Worm (Caenorhabditis elegans) whole organism, L4 larva: ENCODE results near the gene fbxa-78.

Experiments
- F10B5.3 ChIP-seq: sonication (generic microtip); optimal IDR thresholded peaks from 2 replicates; lab custom pipeline; 2016; ENCODE audit warnings: mild to moderate bottlenecking, missing genetic modification characterization, missing compliant biosample characterization
- F26F4.8 ChIP-seq: fragments of 200-800 bp; sonication (Bioruptor generic); conservative IDR thresholded peaks from 2 replicates; pipeline ENCODE4 v1.3.6; 2022; ENCODE audit warnings: missing genetic modification characterization, missing compliant biosample characterization
- F37D6.2 ChIP-seq: sonication (generic microtip); optimal IDR thresholded peaks from 2 replicates; lab custom pipeline; 2016; ENCODE audit warnings: mild to moderate bottlenecking, missing genetic modification characterization, missing compliant biosample characterization
- T26A8.4 ChIP-seq: fragments of 200-800 bp; sonication (Bioruptor generic); IDR thresholded peaks from 2 replicates; pipeline ENCODE4 v1.3.6; 2022; ENCODE audit warnings: missing genetic modification characterization, missing compliant biosample characterization
- aha-1 ChIP-seq: fragments of 150-350 bp; peaks from one replicate; lab custom pipeline; 2014; ENCODE audit warnings: missing biosample characterization, missing genetic modification characterization
- arid-1 ChIP-seq: fragments of 200-800 bp; sonication (Bioruptor generic); conservative IDR thresholded peaks from 2 replicates; pipeline ENCODE4 v1.3.6; 2022; ENCODE audit warnings: missing genetic modification reagents, missing genetic modification characterization, missing compliant biosample characterization
- ceh-82 ChIP-seq: sonication (generic microtip); optimal IDR thresholded peaks from 2 replicates; lab custom pipeline; 2017; ENCODE audit warnings: missing biosample characterization, missing genetic modification characterization
- ces-1 ChIP-seq: fragments of 150-350 bp; sonication (generic microtip); optimal IDR thresholded peaks from 4 replicates; lab custom pipeline; 2014; ENCODE audit warnings: missing biosample characterization, missing genetic modification reagents, missing genetic modification characterization
- daf-16 ChIP-seq, 3 experiments: sonication (generic microtip); optimal IDR thresholded peaks; 2 replicates each; lab custom pipeline; 2016 to 2017; ENCODE audit warnings: missing genetic modification characterization in 3 of 3, missing genetic modification reagents in 3 of 3, mild to moderate bottlenecking in 2 of 3, missing compliant biosample characterization in 2 of 3, missing biosample characterization in 1 of 3, moderate library complexity in 1 of 3
- dmd-6 ChIP-seq: fragments of 200-800 bp; sonication (Bioruptor generic); IDR thresholded peaks from 2 replicates; pipeline ENCODE4 v1.3.6; 2022; ENCODE audit warnings: missing genetic modification reagents, missing genetic modification characterization, missing compliant biosample characterization
- dpl-1 ChIP-seq: fragments of 150-350 bp; optimal IDR thresholded peaks from 2 replicates; lab custom pipeline; 2014; ENCODE audit warnings: missing biosample characterization, missing genetic modification reagents, missing genetic modification characterization
- dve-1 ChIP-seq: sonication (generic microtip); optimal IDR thresholded peaks from 2 replicates; lab custom pipeline; 2017; ENCODE audit warnings: antibody characterized with exemption, mild to moderate bottlenecking, missing genetic modification characterization, missing compliant biosample characterization; ENCODE audit not compliant: insufficient read depth
- egl-43 ChIP-seq: fragments of 200-800 bp; sonication (Bioruptor generic); IDR thresholded peaks from 2 replicates; pipeline ENCODE4 v1.3.6; 2022; ENCODE audit warnings: missing genetic modification reagents, missing genetic modification characterization, missing compliant biosample characterization
- hlh-11 ChIP-seq: fragments of 200-800 bp; sonication (Bioruptor generic); optimal IDR thresholded peaks from 2 replicates; lab custom pipeline; 2018; ENCODE audit warnings: mild to moderate bottlenecking, missing genetic modification characterization, missing compliant biosample characterization
- hlh-30 ChIP-seq: sonication (generic microtip); optimal IDR thresholded peaks from 2 replicates; lab custom pipeline; 2017; ENCODE audit warnings: antibody characterized with exemption, mild to moderate bottlenecking, missing genetic modification characterization, missing compliant biosample characterization; ENCODE audit not compliant: insufficient read depth
- lin-38 ChIP-seq: fragments of 200-800 bp; sonication (Bioruptor generic); IDR thresholded peaks from 2 replicates; pipeline ENCODE4 v1.3.6; 2022; ENCODE audit warnings: missing genetic modification reagents, missing genetic modification characterization, missing compliant biosample characterization
- lin-39 ChIP-seq: fragments of 150-350 bp; optimal IDR thresholded peaks from 2 replicates; lab custom pipeline; 2014; ENCODE audit warnings: missing biosample characterization, missing genetic modification reagents, missing genetic modification characterization
- lsy-2 ChIP-seq, 2 experiments: fragments of 150-350 bp in 1 of 2; sonication (generic microtip) in 1 of 2; optimal IDR thresholded peaks; 2 replicates each; lab custom pipeline; 2014 to 2017; ENCODE audit warnings: missing biosample characterization in 2 of 2, missing genetic modification characterization in 2 of 2
- madf-5 ChIP-seq, 2 experiments: fragments of 200-800 bp; sonication (Bioruptor generic); IDR thresholded peaks; 2 replicates each; pipeline ENCODE4 v1.3.6; 2022; ENCODE audit warnings: missing compliant biosample characterization in 2 of 2, missing genetic modification characterization in 2 of 2
- mdl-1 ChIP-seq, 2 experiments: fragments of 150-350 bp in 1 of 2; sonication (generic microtip) in 1 of 2; optimal IDR thresholded peaks; 2 replicates each; lab custom pipeline; 2014 to 2017; ENCODE audit warnings: missing biosample characterization in 2 of 2, missing genetic modification characterization in 2 of 2
- mdt-29 ChIP-seq: fragments of 200-800 bp; sonication (Bioruptor generic); IDR thresholded peaks from 2 replicates; pipeline ENCODE4 v1.3.6; 2022; ENCODE audit warnings: missing genetic modification reagents, missing genetic modification characterization, missing compliant biosample characterization
- mep-1 ChIP-seq: fragments of 150-350 bp; sonication (generic microtip); optimal IDR thresholded peaks from 3 replicates; lab custom pipeline; 2014; ENCODE audit warnings: missing biosample characterization, missing genetic modification characterization
- mes-2 ChIP-seq: sonication (generic microtip); optimal IDR thresholded peaks from 2 replicates; lab custom pipeline; 2016; ENCODE audit warnings: missing genotype, mild to moderate bottlenecking, missing genetic modification characterization, missing compliant biosample characterization; ENCODE audit not compliant: poor library complexity, severe bottlenecking
- mxl-3 ChIP-seq: fragments of 200-800 bp; sonication (Bioruptor generic); optimal IDR thresholded peaks from 2 replicates; lab custom pipeline; 2018; ENCODE audit warnings: mild to moderate bottlenecking, missing genetic modification characterization, missing compliant biosample characterization
- nhr-11 ChIP-seq: fragments of 150-350 bp; optimal IDR thresholded peaks from 2 replicates; lab custom pipeline; 2014; ENCODE audit warnings: missing biosample characterization, missing genetic modification characterization
- nhr-111 ChIP-seq: fragments of 200-800 bp; sonication (Bioruptor generic); optimal IDR thresholded peaks from 2 replicates; lab custom pipeline; 2018; ENCODE audit warnings: mild to moderate bottlenecking, missing genetic modification characterization, missing compliant biosample characterization
- nhr-237 ChIP-seq: sonication (generic microtip); optimal IDR thresholded peaks from 2 replicates; lab custom pipeline; 2017; ENCODE audit warnings: missing biosample characterization, missing genetic modification characterization
- nhr-25 ChIP-seq: sonication (generic microtip); optimal IDR thresholded peaks from 2 replicates; lab custom pipeline; 2017; ENCODE audit warnings: missing genetic modification characterization, mild to moderate bottlenecking, missing compliant biosample characterization, antibody characterized with exemption, moderate library complexity, borderline replicate concordance; ENCODE audit not compliant: insufficient read depth
- nhr-28 ChIP-seq: fragments of 150-350 bp; optimal IDR thresholded peaks from 2 replicates; lab custom pipeline; 2014; ENCODE audit warnings: missing biosample characterization, missing genetic modification characterization
- nhr-41 ChIP-seq: fragments of 200-800 bp; sonication (Bioruptor generic); IDR thresholded peaks from 2 replicates; pipeline ENCODE4 v1.3.6; 2022; ENCODE audit warnings: missing genetic modification reagents, missing genetic modification characterization, missing compliant biosample characterization
- nhr-48 ChIP-seq: sonication (generic microtip); optimal IDR thresholded peaks from 2 replicates; lab custom pipeline; 2016; ENCODE audit warnings: mild to moderate bottlenecking, missing genetic modification characterization, missing compliant biosample characterization
- nhr-6 ChIP-seq: fragments of 150-350 bp; optimal IDR thresholded peaks from 2 replicates; lab custom pipeline; 2014; ENCODE audit warnings: missing biosample characterization, missing genetic modification characterization
- nhr-77 ChIP-seq: fragments of 150-350 bp; optimal IDR thresholded peaks from 2 replicates; lab custom pipeline; 2014; ENCODE audit warnings: missing biosample characterization, missing genetic modification characterization
- pha-4 ChIP-seq, 2 experiments: fragments of 150-350 bp in 1 of 2; fragments of 200-800 bp in 1 of 2; sonication (Bioruptor generic) in 1 of 2; IDR thresholded peaks in 1 of 2; optimal IDR thresholded peaks in 1 of 2; 2 replicates each; pipeline versions ENCODE4 v1.3.6 to Lab custom; 2014 to 2022; ENCODE audit warnings: missing genetic modification characterization in 2 of 2, missing genetic modification reagents in 2 of 2, missing biosample characterization in 1 of 2, missing compliant biosample characterization in 1 of 2
- pqm-1 ChIP-seq: sonication (generic microtip); optimal IDR thresholded peaks from 2 replicates; lab custom pipeline; 2017; ENCODE audit warnings: missing biosample characterization, missing genetic modification characterization
- saeg-2 ChIP-seq: fragments of 200-800 bp; sonication (Bioruptor generic); IDR thresholded peaks from 2 replicates; pipeline ENCODE4 v1.3.6; 2022; ENCODE audit warnings: missing genetic modification reagents, missing genetic modification characterization, missing compliant biosample characterization
- set-16 ChIP-seq: fragments of 200-800 bp; sonication (Bioruptor generic); IDR thresholded peaks from 2 replicates; pipeline ENCODE4 v1.3.6; 2022; ENCODE audit warnings: missing genetic modification reagents, missing genetic modification characterization, missing compliant biosample characterization
- skn-1 ChIP-seq: fragments of 150-350 bp; optimal IDR thresholded peaks from 2 replicates; lab custom pipeline; 2014; ENCODE audit warnings: missing biosample characterization, missing genetic modification characterization
- unc-130 ChIP-seq: sonication (generic microtip); optimal IDR thresholded peaks from 2 replicates; lab custom pipeline; 2016; ENCODE audit warnings: missing genetic modification reagents, missing genetic modification characterization, missing compliant biosample characterization
- vab-7 ChIP-seq: fragments of 200-800 bp; sonication (Bioruptor generic); IDR thresholded peaks from 2 replicates; pipeline ENCODE4 v1.3.6; 2022; ENCODE audit warnings: missing genetic modification reagents, missing genetic modification characterization, missing compliant biosample characterization
- zag-1 ChIP-seq: fragments of 150-350 bp; optimal IDR thresholded peaks from 2 replicates; lab custom pipeline; 2014; ENCODE audit warnings: missing biosample characterization, missing genetic modification characterization
- zip-11 ChIP-seq: fragments of 200-800 bp; sonication (Bioruptor generic); IDR thresholded peaks from 2 replicates; pipeline ENCODE4 v1.3.6; 2022; ENCODE audit warnings: missing genetic modification characterization, missing compliant biosample characterization

Gene fbxa-78

DNA sequence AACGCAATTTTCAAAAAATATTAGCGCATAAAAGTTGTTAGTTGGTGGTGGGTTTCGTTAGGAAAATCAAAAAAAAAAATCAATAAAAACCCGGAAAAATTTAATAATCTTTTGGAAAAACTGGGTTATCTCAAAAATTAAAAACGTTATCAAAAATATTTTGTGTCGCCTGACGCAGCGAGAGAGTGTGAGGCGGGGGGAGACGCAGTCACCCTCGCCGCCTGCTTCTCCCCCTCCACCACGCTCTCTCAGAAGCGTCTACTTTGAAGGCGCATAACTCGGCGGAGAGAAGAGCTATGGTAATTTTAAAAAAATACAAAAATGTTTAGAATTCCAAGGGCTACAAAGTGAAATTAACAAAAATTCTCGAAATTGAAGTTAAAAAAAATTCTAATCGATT lies 33.1 kb downstream of the fbxa-78 start:
- TF ChIP-seq mep-1 = no peak
- TF ChIP-seq set-16 (GFP tag; lab: Robert Waterston, UW) = peak; percentile 49; the same call in 1 of the 2 replicates

DNA sequence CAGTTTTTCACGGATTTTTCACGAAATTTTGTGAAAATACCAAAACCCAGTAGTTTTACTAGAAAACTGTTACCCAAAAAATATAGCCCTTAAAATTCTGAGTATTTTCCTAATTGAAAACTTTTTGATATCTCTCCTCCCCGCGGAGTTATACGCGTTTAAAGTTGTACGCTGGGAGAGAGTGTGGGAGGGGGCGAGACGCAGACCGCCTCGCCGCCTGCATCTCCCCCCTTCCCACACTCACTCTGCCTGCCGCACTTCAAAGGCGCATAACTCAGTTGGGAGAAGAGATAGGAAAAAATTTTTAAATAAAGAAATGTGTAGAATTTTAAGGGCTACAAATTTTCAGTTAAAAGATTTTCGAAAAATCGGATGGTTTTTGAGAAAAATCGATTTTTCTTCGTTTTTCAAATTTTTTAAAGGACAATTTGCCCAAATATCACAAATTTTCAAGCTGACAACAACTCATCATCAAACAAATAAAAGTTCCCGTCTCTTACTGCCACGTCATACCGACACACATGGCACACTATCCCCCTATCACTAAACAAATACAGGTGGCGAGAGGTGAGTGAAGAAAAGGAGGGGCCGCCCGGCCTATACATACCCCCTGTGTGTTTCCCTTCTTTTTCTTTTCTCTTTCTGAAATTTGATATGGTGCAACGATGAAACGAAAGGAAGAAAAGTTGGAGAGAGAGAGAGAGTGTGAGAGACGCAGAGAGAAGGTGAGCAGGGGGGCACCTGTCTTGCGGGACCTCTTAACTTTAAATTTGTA lies 34.8 kb downstream of the fbxa-78 start:
- TF ChIP-seq mes-2 (tag; lab: Kevin White, UChicago) (peak; percentile 69), mxl-3 (peak; percentile 48), dve-1 (tag; lab: Kevin White, UChicago) (peak; percentile 47), set-16 (GFP tag; lab: Robert Waterston, UW) (0 out of 2 replicates have a peak, but pooled peaks have one; percentile 27), lin-38 (no peak), mep-1 (peak; percentile 46), nhr-77 (tag; lab: Kevin White, UChicago) (peak; percentile 41), nhr-48 (tag; lab: Kevin White, UChicago) (no peak), mdl-1 (tag; optimal IDR thresholded peaks at IDR 0.05; lab: Kevin White, UChicago) (peak in 1 of 2 experiments; percentile 42), hlh-30 (peak; percentile 4), pqm-1 (tag; lab: Kevin White, UChicago) (peak; percentile 32), nhr-111 (GFP tag; lab: Kevin White, UChicago) (no peak), lsy-2 (tag; optimal IDR thresholded peaks at IDR 0.05; lab: Kevin White, UChicago) (peak in 1 of 2 experiments; percentile 31), daf-16 (GFP tag; optimal IDR thresholded peaks at IDR 0.05; lab: Kevin White, UChicago) (no peak), daf-16 (tag; optimal IDR thresholded peaks at IDR 0.05; lab: Kevin White, UChicago) (peak; percentile 50), aha-1 (tag; lab: Kevin White, UChicago) (peak; percentile 83), nhr-28 (tag; lab: Kevin White, UChicago) (peak; percentile 53), nhr-6 (peak; percentile 43), hlh-11 (tag; lab: Kevin White, UChicago) (peak; percentile 54), pha-4 (GFP tag; IDR thresholded peaks at IDR 0.05; lab: Robert Waterston, UW) (peak; percentile 32; the same call in 1 of the 2 replicates), pha-4 (tag; optimal IDR thresholded peaks at IDR 0.05; lab: Kevin White, UChicago) (peak; percentile 97), nhr-25 (tag; lab: Kevin White, UChicago) (no peak), vab-7 (GFP tag; lab: Robert Waterston, UW) (no peak)

DNA sequence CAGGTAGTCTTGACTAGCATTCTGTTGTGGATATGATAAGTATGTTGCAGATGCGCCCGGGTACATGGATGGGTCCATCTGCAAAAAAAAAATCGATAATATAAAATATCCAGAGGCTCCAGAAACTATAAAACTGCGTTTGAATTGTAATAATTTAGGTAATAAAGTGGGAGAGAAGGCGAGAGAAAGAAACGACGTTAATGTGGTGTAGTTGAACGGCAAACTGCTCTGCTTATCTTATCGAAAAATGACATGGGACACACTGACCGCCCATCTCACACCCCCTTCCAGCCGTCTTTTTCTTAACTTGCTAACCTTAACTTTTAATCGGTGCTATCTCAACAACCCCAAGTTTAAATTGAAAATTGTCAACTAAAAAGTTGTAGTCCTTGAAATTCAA lies 36.3 kb downstream of the fbxa-78 start:
- TF ChIP-seq T26A8.4 (GFP tag; lab: Robert Waterston, UW) (no peak), nhr-28 (tag; lab: Kevin White, UChicago) (peak; percentile 79), zip-11 (GFP tag; lab: Robert Waterston, UW) (no peak), daf-16 (GFP tag; optimal IDR thresholded peaks at IDR 0.05; lab: Kevin White, UChicago) (no peak), daf-16 (tag; optimal IDR thresholded peaks at IDR 0.05; lab: Kevin White, UChicago) (peak; percentile 31), nhr-25 (tag; lab: Kevin White, UChicago) (no peak), lin-39 (tag; lab: Kevin White, UChicago) (no peak), arid-1 (no peak), nhr-111 (GFP tag; lab: Kevin White, UChicago) (no peak), pqm-1 (tag; lab: Kevin White, UChicago) (peak; percentile 83), zag-1 (tag; lab: Kevin White, UChicago) (no peak), F10B5.3 (tag; lab: Kevin White, UChicago) (no peak), unc-130 (GFP tag; lab: Kevin White, UChicago) (no peak), ces-1 (GFP tag; lab: Kevin White, UChicago) (no peak), dmd-6 (GFP tag; lab: Robert Waterston, UW) (peak; percentile 46), nhr-11 (tag; lab: Kevin White, UChicago) (no peak), egl-43 (GFP tag; lab: Robert Waterston, UW) (no peak), dpl-1 (GFP tag; lab: Kevin White, UChicago) (no peak), mes-2 (tag; lab: Kevin White, UChicago) (no peak), nhr-41 (no peak), lsy-2 (tag; optimal IDR thresholded peaks at IDR 0.05; lab: Kevin White, UChicago) (no peak), nhr-237 (tag; lab: Kevin White, UChicago) (no peak), madf-5 (GFP tag; IDR thresholded peaks at IDR 0.05; lab: Robert Waterston, UW) (no peak), F37D6.2 (tag; lab: Kevin White, UChicago) (no peak), hlh-11 (tag; lab: Kevin White, UChicago) (peak; percentile 26), dve-1 (tag; lab: Kevin White, UChicago) (peak; percentile 8), ceh-82 (tag; lab: Kevin White, UChicago) (no peak), skn-1 (tag; lab: Kevin White, UChicago) (no peak), mdt-29 (GFP tag; lab: Robert Waterston, UW) (no peak), aha-1 (tag; lab: Kevin White, UChicago) (no peak), saeg-2 (no peak), F26F4.8 (GFP tag; lab: Robert Waterston, UW) (no peak)
